Fruit fly (Drosophila melanogaster): ENCODE measurements around the gene Rnb.

Rnb gene

DNA sequence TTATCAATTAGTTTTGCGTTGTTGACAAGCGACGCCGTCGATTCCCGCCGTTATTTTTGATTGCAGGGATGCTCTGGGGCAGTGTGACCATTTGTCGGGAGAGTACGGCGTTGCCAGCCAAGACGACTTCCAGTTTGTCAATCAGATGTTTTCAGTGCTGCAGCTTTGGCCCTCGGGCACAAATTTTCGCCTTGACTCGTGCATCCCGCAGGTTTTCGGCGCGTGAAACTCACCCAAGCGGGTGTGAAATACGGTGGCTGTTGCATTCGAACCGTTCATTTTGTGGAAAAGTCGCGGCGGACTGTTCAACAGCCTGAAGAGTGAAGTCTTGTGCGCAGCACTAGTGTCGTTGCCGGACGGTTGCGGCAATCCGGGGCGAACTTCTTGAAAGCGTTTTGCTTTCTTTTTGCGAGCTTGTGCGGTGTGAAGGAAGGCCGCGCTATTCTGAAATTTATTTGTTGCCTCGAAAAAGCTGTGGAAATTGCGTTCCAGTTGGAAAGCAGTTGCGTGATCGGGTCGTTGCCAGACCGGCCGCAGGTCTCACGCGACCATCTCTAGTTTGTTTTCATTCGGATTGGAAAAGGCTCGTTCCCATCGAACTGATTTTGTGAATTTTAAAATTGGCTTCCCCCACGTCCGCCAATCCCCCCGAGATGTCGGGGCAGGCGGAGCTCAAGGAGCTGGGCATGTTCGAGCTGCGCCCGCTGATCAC lies 7.7 kb upstream of the Rnb start, which contains the start of the genes ca and ncd:
Gene ca, plus strand, starts transcription at position 130 of the 712 bp plus-strand sequence.
Gene ncd, minus strand, starts transcription at position 446 of the 712 bp plus-strand sequence.
- no peak for TF ChIP-seq CG17801 (GFP tag; optimal IDR thresholded peaks at IDR 0.05; ENCODE audit: partially characterized antibody)

DNA sequence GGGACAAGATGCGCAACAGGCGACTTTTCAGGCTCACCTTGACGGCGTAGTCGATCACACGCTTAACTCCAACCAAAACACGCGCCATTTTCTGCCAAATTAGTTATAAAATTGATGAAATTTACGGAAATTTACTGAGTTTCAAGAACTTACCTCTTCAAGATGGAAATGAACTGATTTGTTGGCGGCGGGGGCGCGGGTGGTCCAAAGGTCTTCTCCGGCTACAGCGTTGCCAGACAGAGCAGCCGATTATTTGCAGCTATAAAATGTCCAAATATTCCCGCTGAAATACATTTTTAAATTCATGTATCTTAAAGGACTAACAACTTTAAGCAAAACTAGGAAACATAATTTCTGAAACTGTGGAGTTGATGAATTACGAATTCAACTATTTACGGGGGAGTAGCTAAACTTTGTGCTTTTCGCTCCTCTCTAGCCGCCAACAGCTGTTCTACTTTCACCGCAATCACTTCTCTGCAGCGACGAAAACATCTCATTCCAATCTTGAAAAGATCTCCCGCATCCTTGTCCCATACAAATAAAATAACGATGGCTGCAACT lies 3.7 kb upstream of the Rnb start, which contains the start of the genes Etfb and CG7789:
Gene Etfb, minus strand, starts transcription at position 193 of the 561 bp plus-strand sequence.
Gene CG7789, plus strand, starts transcription at position 444 of the 561 bp plus-strand sequence.
- peak; percentile 87 for TF ChIP-seq CG17801 (GFP tag; optimal IDR thresholded peaks at IDR 0.05; ENCODE audit: partially characterized antibody)

DNA sequence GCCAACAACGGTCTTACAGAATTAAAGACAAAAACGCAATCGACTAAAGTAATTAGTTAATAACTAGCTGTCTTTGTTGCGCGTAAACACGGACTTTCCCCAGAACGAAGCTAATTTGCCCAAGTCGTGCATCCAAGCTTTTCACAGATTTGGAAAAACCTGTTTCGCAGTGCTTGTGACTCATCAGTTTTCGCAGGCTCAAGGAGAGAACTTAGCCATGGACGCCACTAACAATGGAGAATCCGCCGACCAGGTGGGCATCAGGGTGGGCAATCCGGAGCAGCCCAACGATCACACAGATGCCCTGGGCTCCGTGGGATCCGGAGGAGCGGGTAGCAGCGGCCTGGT lies 501 bp upstream of the Rnb start:
- no peak for TF ChIP-seq CG17801 (GFP tag; optimal IDR thresholded peaks at IDR 0.05; ENCODE audit: partially characterized antibody)

DNA sequence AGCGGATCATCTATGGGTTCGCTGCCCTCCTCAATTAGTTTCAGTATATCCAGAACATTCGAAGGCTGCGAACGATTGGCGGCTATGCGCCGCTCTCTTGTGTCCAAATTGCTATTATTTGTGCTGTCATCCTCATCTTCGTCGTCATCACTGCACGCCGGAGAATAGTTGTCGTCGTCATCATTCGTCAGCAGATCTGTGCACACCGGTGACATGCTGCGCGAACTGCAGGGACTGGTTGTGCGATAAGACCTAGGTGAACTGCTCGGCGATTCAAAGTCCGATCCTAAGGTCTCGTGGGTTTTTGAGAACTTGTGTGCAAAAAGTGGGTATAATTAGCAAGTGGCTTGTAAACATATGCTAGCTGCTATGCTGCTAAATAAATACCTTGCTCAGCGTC lies 2.0 kb downstream of the Rnb start:
- TF ChIP-seq CG17801 (GFP tag; optimal IDR thresholded peaks at IDR 0.05; ENCODE audit: partially characterized antibody): no peak

DNA sequence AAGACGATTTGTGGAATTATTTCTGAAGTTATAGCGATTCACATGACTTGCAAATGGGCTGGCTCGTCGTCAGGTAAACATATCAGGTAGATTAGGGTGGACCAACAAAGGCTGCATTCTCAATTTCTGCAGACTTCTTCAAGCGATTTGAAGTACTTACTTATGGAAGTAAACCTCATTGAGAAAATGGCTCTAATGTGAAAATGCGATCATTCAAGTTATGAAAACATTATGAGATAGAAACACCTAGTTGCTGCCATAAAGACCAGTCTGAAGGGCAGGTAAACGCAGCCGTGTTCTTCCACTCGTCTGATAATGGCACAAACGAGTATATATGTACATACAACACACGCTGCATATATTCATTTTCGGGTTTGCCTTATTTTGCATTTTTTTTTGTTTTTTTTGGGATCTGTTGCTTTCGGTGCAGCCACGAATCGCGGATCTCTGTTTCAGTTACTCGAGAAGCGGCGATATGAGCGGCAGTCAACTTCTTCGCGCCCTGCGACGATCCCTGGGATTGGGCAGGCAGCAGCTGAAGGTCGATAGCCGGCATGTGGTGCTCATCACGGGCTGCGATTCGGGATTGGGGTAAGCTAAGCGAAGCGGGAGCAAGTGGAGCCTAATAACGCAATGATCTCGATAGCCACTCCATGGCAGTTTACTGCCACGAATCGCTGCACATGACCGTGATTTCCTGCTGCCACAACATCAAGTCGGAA lies 4.8 kb downstream of the Rnb start, which contains the start of gene sro:
Gene sro, plus strand, starts transcription at position 437 of the 722 bp plus-strand sequence.
- TF ChIP-seq CG17801 (GFP tag; optimal IDR thresholded peaks at IDR 0.05; ENCODE audit: partially characterized antibody): peak; percentile 59

DNA sequence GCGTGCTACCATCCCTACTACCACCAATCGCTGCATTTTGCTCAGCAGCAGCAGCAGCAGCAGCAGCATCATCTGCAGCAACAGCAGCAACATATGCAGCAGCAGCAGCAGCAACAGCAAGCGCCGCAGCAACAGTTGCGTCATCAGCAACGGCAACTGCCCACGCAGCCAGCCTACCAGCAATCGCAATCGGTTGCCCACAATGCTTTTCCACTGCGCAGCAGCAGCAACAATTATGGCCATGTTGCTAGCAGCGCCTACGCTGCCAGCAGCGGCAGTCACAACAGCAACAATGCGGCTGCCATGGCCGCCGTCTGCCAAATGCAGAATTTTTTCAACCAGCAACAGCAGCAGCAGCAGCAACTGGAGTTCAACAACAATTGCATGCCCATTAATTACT lies 9.0 kb downstream of the Rnb start:
- no peak for TF ChIP-seq CG17801 (GFP tag; optimal IDR thresholded peaks at IDR 0.05; ENCODE audit: partially characterized antibody)

DNA sequence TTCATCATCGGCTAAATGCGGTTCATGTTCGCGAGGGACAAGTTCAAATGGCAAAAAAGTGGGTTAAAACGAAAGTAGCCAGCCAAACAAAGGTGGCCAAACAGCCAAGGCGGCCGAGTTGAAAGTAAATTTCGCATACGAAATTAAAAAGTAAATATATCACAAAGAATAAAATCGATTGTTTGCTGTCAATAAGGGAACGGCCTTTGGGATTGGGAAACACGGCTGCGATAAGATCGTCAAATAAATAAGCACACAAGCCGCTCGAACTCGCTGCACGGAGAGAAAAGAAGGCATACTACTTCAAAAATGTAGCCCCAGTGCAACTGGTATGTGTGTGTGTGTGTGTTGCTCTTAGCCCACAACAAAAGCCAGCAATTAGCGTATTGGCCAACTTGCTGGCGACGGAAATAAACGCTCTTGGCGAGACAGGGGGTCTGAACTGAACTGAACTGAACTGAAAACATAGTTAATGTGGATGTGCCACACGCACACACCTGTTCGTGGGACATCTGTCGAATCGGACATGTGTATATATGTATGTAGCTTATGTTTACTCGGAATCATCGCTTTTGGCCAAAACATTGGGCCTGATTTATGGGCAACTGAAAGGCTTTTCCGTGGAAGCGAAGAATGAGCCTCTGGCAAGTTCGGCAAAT lies 11.1 kb downstream of the Rnb start:
- TF ChIP-seq CG17801 (GFP tag; optimal IDR thresholded peaks at IDR 0.05; ENCODE audit: partially characterized antibody): no peak

DNA sequence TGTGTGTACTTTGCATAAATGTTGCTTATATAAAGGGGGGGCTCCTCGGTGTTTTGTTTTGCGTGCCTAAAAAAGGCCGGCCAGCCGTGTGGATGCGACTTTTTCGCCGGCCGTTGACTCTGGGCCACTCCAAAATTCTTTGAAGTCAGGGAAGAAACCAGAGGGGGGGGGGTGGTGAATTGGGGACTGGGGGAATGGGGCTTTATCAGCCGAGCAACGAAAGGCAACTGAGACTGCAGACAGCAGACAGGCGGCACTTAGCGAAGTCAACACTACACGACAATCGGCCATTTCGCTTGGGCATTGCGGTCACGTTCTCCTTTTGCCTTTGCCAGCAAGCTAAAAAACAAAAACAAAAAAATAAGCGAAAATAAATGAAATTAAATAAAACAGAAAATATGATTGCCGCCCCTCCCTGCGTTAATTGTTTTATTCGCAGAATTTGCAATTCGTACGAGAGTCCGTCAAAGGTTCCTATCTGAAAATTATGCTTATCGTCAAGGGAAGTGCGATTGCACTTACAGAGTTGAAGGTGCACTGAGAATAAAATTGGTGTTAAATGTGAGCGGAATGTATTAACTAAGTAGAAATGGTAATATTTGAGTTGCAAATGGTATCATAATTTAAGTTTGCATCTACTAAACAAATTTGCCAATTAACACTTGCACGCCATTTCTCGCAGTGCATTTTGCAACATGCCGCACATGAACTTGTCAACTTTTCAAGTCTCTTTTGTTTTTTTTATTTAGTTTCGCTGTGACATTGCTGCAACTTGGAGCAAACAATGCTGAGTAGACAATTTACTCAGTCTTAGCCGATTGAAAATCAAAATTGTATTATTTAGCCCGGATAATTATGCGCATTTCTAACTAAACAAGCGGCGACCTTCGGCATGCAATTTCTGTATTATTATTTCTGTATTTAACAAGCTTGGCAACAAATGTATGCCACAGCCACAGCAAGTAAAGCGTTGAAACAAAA lies 12.8 kb downstream of the Rnb start:
- peak; percentile 37 for TF ChIP-seq CG17801 (GFP tag; optimal IDR thresholded peaks at IDR 0.05; ENCODE audit: partially characterized antibody)

DNA sequence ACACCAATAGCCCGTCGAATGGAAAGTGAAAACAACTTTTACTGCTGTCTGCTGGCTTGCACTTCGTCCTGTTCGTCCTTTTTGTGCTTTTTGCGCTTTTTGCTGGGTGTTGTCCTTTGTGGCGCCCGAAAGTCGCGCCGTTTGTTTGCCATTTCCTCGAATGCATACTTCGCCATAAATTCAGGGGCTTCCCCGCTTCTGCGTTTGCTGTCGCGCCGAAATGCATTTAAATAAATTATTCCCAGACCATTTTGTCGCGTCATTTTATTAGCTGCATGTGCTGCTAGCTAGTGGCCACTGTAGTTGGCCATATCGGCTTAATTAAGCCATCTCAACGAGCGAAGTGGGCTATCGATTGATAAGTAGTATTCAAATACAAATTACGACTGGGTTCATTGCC lies 13.9 kb downstream of the Rnb start:
- TF ChIP-seq CG17801 (GFP tag; optimal IDR thresholded peaks at IDR 0.05; ENCODE audit: partially characterized antibody): no peak

DNA sequence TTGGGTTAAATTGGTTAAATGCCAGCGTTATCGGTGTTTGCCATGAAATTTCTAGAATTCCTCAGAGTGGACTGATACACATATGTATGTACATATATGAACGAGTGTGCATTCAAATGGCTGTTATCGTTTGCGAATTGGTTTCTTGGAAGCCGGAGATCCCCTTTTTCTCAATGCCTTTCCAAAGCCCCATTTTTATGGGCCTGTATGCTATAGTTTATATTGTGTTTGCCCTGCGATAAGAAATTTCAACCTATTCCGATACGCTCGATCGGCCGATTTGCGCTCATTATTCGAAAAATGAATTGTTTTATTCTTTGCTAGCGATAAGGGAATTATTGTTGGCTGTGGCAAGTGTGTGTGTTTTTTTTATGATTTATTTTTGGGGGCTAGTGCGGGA lies 15.9 kb downstream of the Rnb start:
- no peak for TF ChIP-seq CG17801 (GFP tag; optimal IDR thresholded peaks at IDR 0.05; ENCODE audit: partially characterized antibody)

DNA sequence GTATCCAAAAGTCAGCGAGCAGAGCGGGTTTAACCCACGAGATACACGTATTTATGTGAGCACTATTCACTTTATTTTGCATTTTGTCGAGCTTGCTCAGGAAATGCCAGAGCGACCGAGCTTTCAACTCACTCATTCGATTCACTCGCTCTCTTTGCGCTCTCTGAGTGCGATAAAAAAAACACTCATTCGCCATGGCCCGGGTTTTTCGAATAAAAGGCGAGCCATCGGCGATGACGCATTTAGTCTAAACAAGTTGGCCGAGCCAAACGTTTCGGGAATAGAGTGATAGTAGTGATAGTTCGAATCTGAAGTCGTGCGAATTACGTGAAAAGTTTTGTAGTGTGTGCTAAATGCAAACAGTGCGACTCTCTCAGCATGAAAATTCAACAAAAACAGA lies 16.8 kb downstream of the Rnb start:
- peak; percentile 61 for TF ChIP-seq CG17801 (GFP tag; optimal IDR thresholded peaks at IDR 0.05; ENCODE audit: partially characterized antibody)

DNA sequence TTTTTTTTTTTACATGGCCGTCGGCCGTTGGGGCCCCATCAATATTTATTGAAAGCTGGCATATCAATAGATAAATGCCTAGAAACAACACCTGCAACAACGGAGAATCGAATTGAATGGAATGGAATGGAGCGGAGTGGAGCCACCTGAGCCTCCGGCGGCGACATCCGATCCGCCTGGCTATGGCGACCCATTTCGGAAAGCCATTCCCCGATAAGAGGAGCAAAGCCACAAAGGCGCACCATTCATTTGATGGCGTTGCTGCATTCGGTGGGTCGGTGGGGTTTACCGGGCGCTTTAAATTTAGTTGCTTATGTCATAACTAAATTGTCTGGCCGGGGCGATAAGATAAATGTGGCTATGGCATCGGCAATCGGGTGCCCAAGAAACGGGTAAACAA lies 17.3 kb downstream of the Rnb start:
- no peak for TF ChIP-seq CG17801 (GFP tag; optimal IDR thresholded peaks at IDR 0.05; ENCODE audit: partially characterized antibody)

DNA sequence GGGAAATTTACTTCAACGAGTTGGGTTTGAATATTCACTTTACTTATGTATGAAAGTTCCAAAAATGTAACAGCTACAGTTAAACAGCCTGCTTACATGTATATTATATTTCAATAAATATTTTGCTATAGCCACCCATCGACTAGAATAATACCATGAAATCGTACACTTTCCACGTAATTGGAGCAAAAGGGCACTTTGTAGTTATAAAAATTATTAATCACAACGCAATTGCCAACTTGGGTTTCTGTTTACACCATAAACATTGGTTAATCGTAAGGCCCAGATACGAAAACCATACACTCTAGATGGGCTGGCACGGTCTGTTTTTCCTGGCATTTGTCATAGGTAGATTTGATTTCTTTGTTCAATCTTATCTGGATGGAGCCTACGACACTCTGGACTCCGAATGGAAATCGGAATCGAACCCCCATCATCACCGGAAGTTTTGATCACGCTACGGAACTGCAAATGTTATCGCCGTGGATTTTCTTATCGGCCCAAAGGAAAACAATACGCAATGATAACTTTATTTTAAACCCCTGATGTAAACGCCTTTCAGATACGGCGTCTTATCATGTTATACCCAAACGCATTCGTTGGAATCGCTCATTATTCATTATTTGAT lies 18.6 kb downstream of the Rnb start, which contains the start of gene fig:
Gene fig, minus strand, starts transcription at position 51 of the 628 bp plus-strand sequence.
- no peak for TF ChIP-seq CG17801 (GFP tag; optimal IDR thresholded peaks at IDR 0.05; ENCODE audit: partially characterized antibody)

DNA sequence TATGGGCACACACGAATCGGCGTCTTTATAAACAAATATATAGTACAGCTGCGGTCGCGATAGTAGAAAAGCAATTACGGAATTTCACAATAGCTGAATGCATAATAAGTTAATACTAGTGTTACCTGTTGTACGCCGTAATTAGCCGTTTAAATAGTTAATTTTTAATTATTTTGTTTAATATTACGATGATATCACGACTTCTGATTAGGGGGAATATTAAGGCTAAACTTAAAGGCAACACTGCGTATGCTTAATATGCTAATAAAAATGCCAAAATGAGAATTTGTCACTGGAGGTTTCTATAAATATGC lies 20.2 kb downstream of the Rnb start:
- TF ChIP-seq CG17801 (GFP tag; optimal IDR thresholded peaks at IDR 0.05; ENCODE audit: partially characterized antibody): no peak
